Worm (Caenorhabditis elegans) whole organism, late embryonic: ENCODE measurements around the gene F10E7.5.
"Not testable (repeated sequence)": the region's sequence is repeated elsewhere in the genome, so short reads cannot be mapped to it uniquely, and the experiment has no call there.

ENCODE experiments used
- dmd-4 ChIP-seq: sonication (generic microtip); optimal IDR thresholded peaks from 2 replicates; lab custom pipeline; 2016; ENCODE audit warnings: borderline replicate concordance, missing genetic modification characterization, missing compliant biosample characterization
- elt-2 ChIP-seq: sonication (generic microtip); optimal IDR thresholded peaks from 2 replicates; lab custom pipeline; 2016; ENCODE audit warnings: missing genetic modification reagents, missing genetic modification characterization, missing compliant biosample characterization
- ets-4 ChIP-seq: sonication (generic microtip); optimal IDR thresholded peaks from 2 replicates; lab custom pipeline; 2016; ENCODE audit warnings: missing genetic modification characterization, missing compliant biosample characterization
- fax-1 ChIP-seq: sonication (generic microtip); optimal IDR thresholded peaks from 2 replicates; lab custom pipeline; 2016; ENCODE audit warnings: missing genotype, missing genetic modification characterization, missing compliant biosample characterization
- fkh-10 ChIP-seq: fragments of 150-350 bp; optimal IDR thresholded peaks from 2 replicates; lab custom pipeline; 2014; ENCODE audit warnings: missing biosample characterization, missing genetic modification reagents, missing genetic modification characterization
- hlh-13 ChIP-seq: fragments of 200-800 bp; sonication (Bioruptor generic); optimal IDR thresholded peaks from 2 replicates; lab custom pipeline; 2018; ENCODE audit warnings: mild to moderate bottlenecking, missing genetic modification characterization, missing compliant biosample characterization
- pha-4 ChIP-seq: fragments of 150-350 bp; optimal IDR thresholded peaks from 2 replicates; lab custom pipeline; 2018; ENCODE audit warnings: missing biosample characterization, missing genetic modification reagents, missing genetic modification characterization
- pqm-1 ChIP-seq: sonication (generic microtip); optimal IDR thresholded peaks from 2 replicates; lab custom pipeline; 2016; ENCODE audit warnings: missing genetic modification characterization, missing compliant biosample characterization

ce11 chrII:7153095-7153494 is 41.3 kb downstream of the F10E7.5 start:
- not testable (repeated sequence) for TF ChIP-seq fax-1; hlh-13 (GFP tag; lab: Kevin White, UChicago); pqm-1 (tag; lab: Kevin White, UChicago); ets-4 (tag; lab: Kevin White, UChicago); dmd-4; fkh-10; elt-2 (tag; lab: Kevin White, UChicago); pha-4 (tag; lab: Kevin White, UChicago)
